Worm (Caenorhabditis elegans): ENCODE data around the gene copg-1.

ce11 chrIV:10197317-10197867 lies 45.6 kb downstream of the copg-1 start, which contains the start of gene gon-4:
- no peak for TF ChIP-seq nhr-11 (tag; optimal IDR thresholded peaks at IDR 0.05)
- no peak for TF ChIP-seq syd-9 (tag; optimal IDR thresholded peaks at IDR 0.05)
- no peak for TF ChIP-seq zip-5 (tag; optimal IDR thresholded peaks at IDR 0.05)
- no peak for TF ChIP-seq nhr-232 (tag; optimal IDR thresholded peaks at IDR 0.05)
- TF ChIP-seq ama-1 (optimal IDR thresholded peaks at IDR 0.05) = no peak
- no peak for TF ChIP-seq lin-11 (tag; optimal IDR thresholded peaks at IDR 0.05)
- TF ChIP-seq gmeb-2 (tag; optimal IDR thresholded peaks at IDR 0.05) = no peak
- TF ChIP-seq Y22D7AL.16 (tag; optimal IDR thresholded peaks at IDR 0.05) = no peak
- no peak for TF ChIP-seq sox-4 (tag; optimal IDR thresholded peaks at IDR 0.05)
- TF ChIP-seq ref-2 (tag; optimal IDR thresholded peaks at IDR 0.05) = no peak
- no peak for TF ChIP-seq unc-3 (GFP tag; conservative IDR thresholded peaks at IDR 0.05)
- no peak for TF ChIP-seq unc-3 (tag; optimal IDR thresholded peaks at IDR 0.05)
- no peak for TF ChIP-seq ceh-24 (tag; optimal IDR thresholded peaks at IDR 0.05)
